Fruit fly (Drosophila melanogaster) Kc167 (cell line): ENCODE measurements around the gene beat-Vc.

ENCODE experiments used
- Myc ChIP-seq: fragments of >200 bp; optimal IDR thresholded peaks from 2 replicates; lab custom pipeline; 2017; ENCODE audit warnings: missing external identifiers
- Sin3A ChIP-seq: fragments of >200 bp; optimal IDR thresholded peaks from 2 replicates; lab custom pipeline; 2018; ENCODE audit warnings: missing external identifiers
- h ChIP-seq: fragments of >200 bp; optimal IDR thresholded peaks from 3 replicates; lab custom pipeline; 2018; ENCODE audit warnings: missing external identifiers
- insv ChIP-seq: fragments of >200 bp; optimal IDR thresholded peaks from 3 replicates; lab custom pipeline; 2018; ENCODE audit warnings: missing external identifiers
- psq ChIP-seq: fragments of >200 bp; optimal IDR thresholded peaks from 2 replicates; lab custom pipeline; 2017; ENCODE audit warnings: missing external identifiers
- ttk ChIP-seq: sonication (Bioruptor generic); optimal IDR thresholded peaks from 2 replicates; lab custom pipeline; 2017; ENCODE audit warnings: missing external identifiers

beat-Vc gene

dm6 chr3R:12783152-12783551 is at the start of gene beat-Vc:
Gene beat-Vc (minus strand): TSS chr3R:12783216.
- TF ChIP-seq psq (lab: Kevin White, UChicago) (no peak), insv (lab: Kevin White, UChicago) (no peak), h (lab: Kevin White, UChicago) (no peak), Myc (no peak), Sin3A (lab: Kevin White, UChicago) (no peak), ttk (lab: Kevin White, UChicago) (no peak)

dm6 chr3R:12827837-12828236 is 44.8 kb upstream of the beat-Vc start:
- TF ChIP-seq Myc = no peak
- no peak for TF ChIP-seq Sin3A (lab: Kevin White, UChicago)
- TF ChIP-seq insv (lab: Kevin White, UChicago) = no peak
- no peak for TF ChIP-seq h (lab: Kevin White, UChicago)

- TF ChIP-seq psq (lab: Kevin White, UChicago) (no peak), Sin3A (lab: Kevin White, UChicago) (no peak), insv (lab: Kevin White, UChicago) (no peak), Myc (no peak), h (lab: Kevin White, UChicago) (no peak), ttk (lab: Kevin White, UChicago) (no peak)
Observed at dm6 chr3R:12816979-12817594, 34.1 kb upstream of the beat-Vc start, which contains the start of gene CG31345. Gene CG31345 (minus strand): TSS chr3R:12817029.

dm6 chr3R:12803288-12803687 is 20.3 kb upstream of the beat-Vc start:
- TF ChIP-seq ttk (lab: Kevin White, UChicago) (no peak), Sin3A (lab: Kevin White, UChicago) (no peak), insv (lab: Kevin White, UChicago) (no peak), Myc (no peak), h (lab: Kevin White, UChicago) (no peak), psq (lab: Kevin White, UChicago) (no peak)

- TF ChIP-seq Myc (no peak), h (lab: Kevin White, UChicago) (no peak), psq (lab: Kevin White, UChicago) (no peak), ttk (lab: Kevin White, UChicago) (no peak), Sin3A (lab: Kevin White, UChicago) (no peak), insv (lab: Kevin White, UChicago) (no peak)
Observed at dm6 chr3R:12751027-12751426, 32.0 kb downstream of the beat-Vc start.

- TF ChIP-seq insv (lab: Kevin White, UChicago) = no peak
- TF ChIP-seq Sin3A (lab: Kevin White, UChicago) = no peak
- no peak for TF ChIP-seq ttk (lab: Kevin White, UChicago)
- no peak for TF ChIP-seq Myc
- no peak for TF ChIP-seq h (lab: Kevin White, UChicago)
- no peak for TF ChIP-seq psq (lab: Kevin White, UChicago)
Observed at dm6 chr3R:12743580-12743979, 39.4 kb downstream of the beat-Vc start, which contains the start of gene Ugt37A3. Gene Ugt37A3 (minus strand): TSS chr3R:12743680.

dm6 chr3R:12739247-12739646 is 43.8 kb downstream of the beat-Vc start, which contains the start of gene Ugt37A2:
Gene Ugt37A2 (plus strand): TSS chr3R:12739642.
- no peak for TF ChIP-seq insv (lab: Kevin White, UChicago)
- no peak for TF ChIP-seq ttk (lab: Kevin White, UChicago)
- no peak for TF ChIP-seq Sin3A (lab: Kevin White, UChicago)
- no peak for TF ChIP-seq h (lab: Kevin White, UChicago)
- no peak for TF ChIP-seq psq (lab: Kevin White, UChicago)
- no peak for TF ChIP-seq Myc

- no peak for TF ChIP-seq h (lab: Kevin White, UChicago)
- TF ChIP-seq ttk (lab: Kevin White, UChicago) = no peak
- TF ChIP-seq Myc = no peak
- no peak for TF ChIP-seq insv (lab: Kevin White, UChicago)
- no peak for TF ChIP-seq psq (lab: Kevin White, UChicago)
- TF ChIP-seq Sin3A (lab: Kevin White, UChicago) = no peak
Observed at dm6 chr3R:12727944-12728649, 54.9 kb downstream of the beat-Vc start.

dm6 chr3R:12723759-12724158 is 59.3 kb downstream of the beat-Vc start:
- TF ChIP-seq ttk (lab: Kevin White, UChicago) (no peak), h (lab: Kevin White, UChicago) (no peak), Sin3A (lab: Kevin White, UChicago) (no peak), Myc (no peak), insv (lab: Kevin White, UChicago) (no peak), psq (lab: Kevin White, UChicago) (no peak)

- no peak for TF ChIP-seq Sin3A (lab: Kevin White, UChicago)
- TF ChIP-seq insv (lab: Kevin White, UChicago) = no peak
- TF ChIP-seq h (lab: Kevin White, UChicago) = no peak
- TF ChIP-seq ttk (lab: Kevin White, UChicago) = no peak
- TF ChIP-seq Myc = no peak
- no peak for TF ChIP-seq psq (lab: Kevin White, UChicago)
Observed at dm6 chr3R:12722392-12722914, 60.6 kb downstream of the beat-Vc start, which contains the start of gene Men. Gene Men (minus strand): TSS chr3R:12722442.

- TF ChIP-seq psq (lab: Kevin White, UChicago) (no peak), Myc (no peak), Sin3A (lab: Kevin White, UChicago) (no peak), h (lab: Kevin White, UChicago) (no peak), insv (lab: Kevin White, UChicago) (no peak), ttk (lab: Kevin White, UChicago) (no peak)
Observed at dm6 chr3R:12720344-12721200, 62.4 kb downstream of the beat-Vc start.
